Fruit fly (Drosophila melanogaster) whole organism, embryonic: ENCODE results near the gene CG4332.

Source experiments
- B-H1 ChIP-seq: fragments of 200-800 bp; sonication (Bioruptor generic); IDR thresholded peaks from 3 replicates; pipeline ENCODE4 v1.3.6; 2022; ENCODE audit warnings: missing biosample characterization, missing genetic modification characterization
- C15 ChIP-seq: fragments of 200-800 bp; sonication (Bioruptor generic); IDR thresholded peaks from 3 replicates; pipeline ENCODE4 v1.3.6; 2022; ENCODE audit warnings: missing biosample characterization, missing genetic modification characterization
- CG10431 ChIP-seq: fragments of 200-800 bp; sonication (Bioruptor generic); optimal IDR thresholded peaks from 3 replicates; lab custom pipeline; 2018; ENCODE audit warnings: missing biosample characterization, mild to moderate bottlenecking, missing genetic modification characterization
- CG12219 ChIP-seq: fragments of 200-800 bp; sonication (Bioruptor generic); optimal IDR thresholded peaks from 3 replicates; lab custom pipeline; 2018; ENCODE audit warnings: missing biosample characterization, mild to moderate bottlenecking, missing genetic modification characterization
- CG12659 ChIP-seq: fragments of 200-800 bp; sonication (Bioruptor generic); optimal IDR thresholded peaks from 3 replicates; lab custom pipeline; 2017; ENCODE audit warnings: mild to moderate bottlenecking, missing biosample characterization, missing genetic modification reagents, missing genetic modification characterization
- CG13624 ChIP-seq: fragments of 200-800 bp; sonication (Bioruptor generic); optimal IDR thresholded peaks from 2 replicates; lab custom pipeline; 2016; ENCODE audit warnings: missing biosample characterization, missing genetic modification characterization
- CG14441 ChIP-seq: fragments of 200-800 bp; sonication (Bioruptor generic); IDR thresholded peaks from 2 replicates; pipeline ENCODE4 v1.3.6; 2022; ENCODE audit warnings: missing biosample characterization, missing genetic modification characterization
- CG1602 ChIP-seq: fragments of 200-800 bp; sonication (Bioruptor generic); optimal IDR thresholded peaks from 3 replicates; lab custom pipeline; 2016; ENCODE audit warnings: missing biosample characterization, missing genetic modification characterization
- CG16779 ChIP-seq: fragments of 200-800 bp; sonication (Bioruptor generic); IDR thresholded peaks from 2 replicates; pipeline ENCODE4 v1.3.6; 2022; ENCODE audit warnings: missing biosample characterization, missing genetic modification characterization
- CG17361 ChIP-seq: fragments of 200-800 bp; sonication (Bioruptor generic); IDR thresholded peaks from 3 replicates; pipeline ENCODE4 v1.3.6; 2022; ENCODE audit warnings: missing biosample characterization, missing genetic modification characterization
- CG17829 ChIP-seq: fragments of 200-800 bp; optimal IDR thresholded peaks from 2 replicates; lab custom pipeline; 2019; ENCODE audit warnings: missing biosample characterization, mild to moderate bottlenecking, missing genetic modification characterization, moderate library complexity
- CG31365 ChIP-seq: fragments of 200-800 bp; sonication (Bioruptor generic); optimal IDR thresholded peaks from 2 replicates; lab custom pipeline; 2018; ENCODE audit warnings: missing biosample characterization, mild to moderate bottlenecking, missing genetic modification characterization
- CG32767 ChIP-seq: fragments of 200-800 bp; sonication (Bioruptor generic); IDR thresholded peaks from 2 replicates; pipeline ENCODE4 v1.3.6; 2022; ENCODE audit warnings: missing biosample characterization, missing genetic modification characterization
- CG33557 ChIP-seq: fragments of 200-800 bp; sonication (Bioruptor generic); optimal IDR thresholded peaks from 2 replicates; lab custom pipeline; 2019; ENCODE audit warnings: missing biosample characterization, mild to moderate bottlenecking, missing genetic modification characterization, moderate library complexity
- CG34224 ChIP-seq: fragments of 200-800 bp; sonication (Bioruptor generic); IDR thresholded peaks from 3 replicates; pipeline ENCODE4 v1.3.6; 2022; ENCODE audit warnings: missing biosample characterization, missing genetic modification characterization; ENCODE audit not compliant: partially characterized antibody
- CG3995 ChIP-seq: fragments of 200-800 bp; sonication (Bioruptor generic); optimal IDR thresholded peaks from 3 replicates; lab custom pipeline; 2016; ENCODE audit warnings: missing biosample characterization, missing genetic modification characterization
- CG6791 ChIP-seq: fragments of 200-800 bp; sonication (Bioruptor generic); IDR thresholded peaks from 3 replicates; pipeline ENCODE4 v1.3.6; 2022; ENCODE audit warnings: missing biosample characterization, missing genetic modification characterization; ENCODE audit not compliant: partially characterized antibody
- CG7745 ChIP-seq: fragments of 200-800 bp; sonication (Bioruptor generic); optimal IDR thresholded peaks from 2 replicates; lab custom pipeline; 2018; ENCODE audit warnings: missing biosample characterization, mild to moderate bottlenecking, missing genetic modification characterization, moderate library complexity
- CG8281 ChIP-seq: fragments of 200-800 bp; sonication (Bioruptor generic); optimal IDR thresholded peaks from 2 replicates; lab custom pipeline; 2018; ENCODE audit warnings: missing biosample characterization, mild to moderate bottlenecking, missing genetic modification characterization, moderate library complexity
- CG8290 ChIP-seq, 3 experiments: fragments of 200-800 bp; sonication (Bioruptor generic); optimal IDR thresholded peaks; 2 replicates each; lab custom pipeline; 2016 to 2019; ENCODE audit warnings: missing biosample characterization in 3 of 3, missing genetic modification characterization in 3 of 3, mild to moderate bottlenecking in 2 of 3, moderate library complexity in 1 of 3
- Chrac-16 ChIP-seq: fragments of 200-800 bp; sonication (Bioruptor generic); optimal IDR thresholded peaks from 3 replicates; lab custom pipeline; 2016; ENCODE audit warnings: missing biosample characterization, missing genetic modification characterization
- CkIIα-i1 ChIP-seq: fragments of 200-800 bp; sonication (Bioruptor generic); IDR thresholded peaks from 2 replicates; pipeline ENCODE4 v1.3.6; 2022; ENCODE audit warnings: missing biosample characterization, missing genetic modification characterization
- D ChIP-seq, 2 experiments: fragments of 200-800 bp in 1 of 2; fragments of >200 bp in 1 of 2; sonication (Bioruptor generic) in 1 of 2; optimal IDR thresholded peaks; 2 replicates in 1 of 2; 3 replicates in 1 of 2; lab custom pipeline; 2017; ENCODE audit warnings: mild to moderate bottlenecking in 1 of 2, missing biosample characterization in 1 of 2, missing genetic modification characterization in 1 of 2, missing genetic modification reagents in 1 of 2
- Dll ChIP-seq: fragments of 200-800 bp; sonication (Bioruptor generic); IDR thresholded peaks from 4 replicates; pipeline ENCODE4 v1.3.6; 2022; ENCODE audit warnings: missing biosample characterization, missing genetic modification characterization; ENCODE audit not compliant: partially characterized antibody
- Hmx ChIP-seq: fragments of 200-800 bp; sonication (Bioruptor generic); optimal IDR thresholded peaks from 2 replicates; lab custom pipeline; 2016; ENCODE audit warnings: missing biosample characterization, missing genetic modification characterization
- Hr3 ChIP-seq: fragments of 200-800 bp; sonication (Bioruptor generic); optimal IDR thresholded peaks from 3 replicates; lab custom pipeline; 2016; ENCODE audit warnings: missing biosample characterization, missing genetic modification characterization
- Hr39 ChIP-seq: fragments of >200 bp; optimal IDR thresholded peaks from 2 replicates; lab custom pipeline; 2017
- MESR4 ChIP-seq: fragments of 200-800 bp; sonication (Bioruptor generic); optimal IDR thresholded peaks from 2 replicates; lab custom pipeline; 2018; ENCODE audit warnings: missing biosample characterization, mild to moderate bottlenecking, missing genetic modification characterization, moderate library complexity
- NK7.1 ChIP-seq: fragments of 200-800 bp; sonication (Bioruptor generic); optimal IDR thresholded peaks from 3 replicates; lab custom pipeline; 2016; ENCODE audit warnings: missing biosample characterization, missing genetic modification characterization
- Six4 ChIP-seq: fragments of 200-800 bp; sonication (Bioruptor generic); optimal IDR thresholded peaks from 2 replicates; lab custom pipeline; 2016; ENCODE audit warnings: missing biosample characterization, missing genetic modification characterization
- YL-1 ChIP-seq: fragments of 200-800 bp; sonication (Bioruptor generic); optimal IDR thresholded peaks from 3 replicates; lab custom pipeline; 2017; ENCODE audit warnings: missing biosample characterization, mild to moderate bottlenecking, missing genetic modification characterization
- bcd ChIP-seq: fragments of 200-800 bp; sonication (Bioruptor generic); optimal IDR thresholded peaks from 2 replicates; lab custom pipeline; 2017; ENCODE audit warnings: missing biosample characterization, mild to moderate bottlenecking, missing genetic modification characterization
- cwo ChIP-seq: fragments of 200-800 bp; sonication (Bioruptor generic); optimal IDR thresholded peaks from 3 replicates; lab custom pipeline; 2017; ENCODE audit warnings: missing biosample characterization, missing genetic modification characterization, mild to moderate bottlenecking, moderate library complexity, missing genetic modification reagents
- da ChIP-seq: fragments of 200-800 bp; sonication (Bioruptor generic); optimal IDR thresholded peaks from 2 replicates; lab custom pipeline; 2016; ENCODE audit warnings: missing biosample characterization, missing genetic modification characterization
- dmrt11E ChIP-seq: fragments of 200-800 bp; sonication (Bioruptor generic); optimal IDR thresholded peaks from 3 replicates; lab custom pipeline; 2018; ENCODE audit warnings: missing biosample characterization, mild to moderate bottlenecking, missing genetic modification characterization, moderate library complexity
- eve ChIP-seq, 2 experiments: fragments of >200 bp; optimal IDR thresholded peaks; 2 replicates each; lab custom pipeline; 2017; ENCODE audit warnings: missing biosample characterization in 2 of 2, missing genetic modification characterization in 2 of 2
- gro ChIP-seq: fragments of 200-800 bp; sonication (Bioruptor generic); optimal IDR thresholded peaks from 2 replicates; lab custom pipeline; 2016; ENCODE audit warnings: missing biosample characterization, missing genetic modification characterization
- jing ChIP-seq: fragments of 200-800 bp; sonication (Bioruptor generic); optimal IDR thresholded peaks from 2 replicates; lab custom pipeline; 2018; ENCODE audit warnings: missing biosample characterization, mild to moderate bottlenecking, missing genetic modification characterization
- nmo ChIP-seq: fragments of 200-800 bp; sonication (Bioruptor generic); optimal IDR thresholded peaks from 2 replicates; lab custom pipeline; 2018; ENCODE audit warnings: missing biosample characterization, mild to moderate bottlenecking, missing genetic modification characterization, moderate library complexity
- ro ChIP-seq: fragments of 200-800 bp; sonication (Bioruptor generic); IDR thresholded peaks from 2 replicates; pipeline ENCODE4 v1.3.6; 2022; ENCODE audit warnings: missing biosample characterization, missing genetic modification characterization
- row ChIP-seq: fragments of 200-800 bp; sonication (Bioruptor generic); IDR thresholded peaks from 3 replicates; pipeline ENCODE4 v1.3.6; 2022; ENCODE audit warnings: missing biosample characterization, missing genetic modification characterization
- sd ChIP-seq: fragments of 200-800 bp; sonication (Bioruptor generic); optimal IDR thresholded peaks from 3 replicates; lab custom pipeline; 2018; ENCODE audit warnings: missing biosample characterization, mild to moderate bottlenecking, missing genetic modification characterization, moderate library complexity
- slbo ChIP-seq: fragments of 200-800 bp; sonication (Bioruptor generic); IDR thresholded peaks from 2 replicates; pipeline ENCODE4 v1.3.6; 2022; ENCODE audit warnings: missing biosample characterization, missing genetic modification characterization
- slp2 ChIP-seq: fragments of 200-800 bp; sonication (Bioruptor generic); optimal IDR thresholded peaks from 2 replicates; lab custom pipeline; 2016; ENCODE audit warnings: missing biosample characterization, missing genetic modification characterization
- sug ChIP-seq: fragments of 200-800 bp; optimal IDR thresholded peaks from 2 replicates; lab custom pipeline; 2019; ENCODE audit warnings: missing biosample characterization, mild to moderate bottlenecking, missing genetic modification characterization, moderate library complexity
- tin ChIP-seq: fragments of 200-800 bp; sonication (Bioruptor generic); optimal IDR thresholded peaks from 3 replicates; lab custom pipeline; 2016; ENCODE audit warnings: missing biosample characterization, missing genetic modification characterization
- unc-4 ChIP-seq: fragments of 200-800 bp; sonication (Bioruptor generic); IDR thresholded peaks from 2 replicates; pipeline ENCODE4 v1.3.6; 2022; ENCODE audit warnings: missing biosample characterization, missing genetic modification characterization; ENCODE audit not compliant: partially characterized antibody
- zfh1 ChIP-seq: fragments of 200-800 bp; sonication (Bioruptor generic); IDR thresholded peaks from 3 replicates; pipeline ENCODE4 v1.3.6; 2022; ENCODE audit warnings: missing biosample characterization, missing genetic modification characterization

CG4332 gene

DNA sequence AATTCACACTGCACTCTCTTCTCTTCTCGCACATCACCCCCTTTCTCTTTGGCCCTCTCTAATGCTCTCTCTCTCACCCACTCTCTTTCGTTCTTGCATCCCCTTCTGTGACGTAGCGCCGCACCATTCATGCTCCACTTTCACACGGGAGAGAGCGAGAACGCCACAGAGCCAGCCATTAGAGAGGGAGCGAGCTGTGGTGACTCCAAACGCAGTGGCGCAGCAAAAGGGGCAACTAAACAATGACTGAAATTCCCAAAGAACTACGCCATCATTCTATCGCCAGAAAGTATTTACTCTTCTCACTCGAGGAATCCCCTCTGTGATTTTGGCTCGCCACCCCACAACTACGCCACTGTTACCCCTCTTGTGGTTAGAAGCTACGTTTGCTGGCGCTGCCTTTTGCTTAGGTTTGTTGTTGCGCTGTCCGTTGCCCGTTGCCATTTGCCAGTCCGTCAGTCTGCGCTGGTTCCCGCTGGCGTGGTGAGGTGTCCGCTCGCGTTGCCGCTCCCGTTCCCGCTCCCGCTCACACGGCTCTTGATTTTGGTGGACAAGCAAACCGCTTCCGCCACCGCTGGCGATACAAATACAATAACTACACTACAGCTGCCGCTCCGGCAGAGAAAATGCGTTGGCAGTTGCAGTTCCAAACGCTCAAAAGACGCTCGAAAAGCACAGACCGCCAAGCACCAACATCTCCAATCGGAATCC lies 23.6 kb upstream of the CG4332 start (continued):
- peak; percentile 98 for TF ChIP-seq CG8290 (GFP tag; optimal IDR thresholded peaks at IDR 0.05; lab: Kevin White, UChicago)
- peak; percentile 81 to 100 for TF ChIP-seq CG8290 (tag; optimal IDR thresholded peaks at IDR 0.05; lab: Kevin White, UChicago)
- TF ChIP-seq CkIIα-i1 (GFP tag; lab: Robert Waterston, UW), result peak; percentile 94
- TF ChIP-seq CG8281, result peak; percentile 92
- peak; percentile 97 for TF ChIP-seq nmo (GFP tag; lab: Kevin White, UChicago)
- TF ChIP-seq NK7.1 (GFP tag; lab: Kevin White, UChicago), result peak; percentile 98
- peak; percentile 98 for TF ChIP-seq CG32767 (GFP tag; lab: Robert Waterston, UW)
- TF ChIP-seq ro (GFP tag; lab: Robert Waterston, UW), result peak; percentile 98
- peak; percentile 98 for TF ChIP-seq CG1602 (GFP tag; lab: Kevin White, UChicago)
- peak; percentile 99 for TF ChIP-seq CG12219 (GFP tag; lab: Kevin White, UChicago)
- peak; percentile 98 for TF ChIP-seq cwo (GFP tag; lab: Kevin White, UChicago)
- peak; percentile 91 for TF ChIP-seq CG10431 (GFP tag; lab: Kevin White, UChicago)
- 0 out of 2 replicates have a peak, but pooled peaks have one; percentile 33 for TF ChIP-seq unc-4 (GFP tag; lab: Robert Waterston, UW)
- peak; percentile 99 for TF ChIP-seq Chrac-16 (GFP tag; lab: Kevin White, UChicago)
- TF ChIP-seq MESR4 (GFP tag; lab: Kevin White, UChicago), result peak; percentile 84
- TF ChIP-seq bcd, result peak; percentile 99
- TF ChIP-seq Six4 (GFP tag; lab: Kevin White, UChicago), result peak; percentile 99
- TF ChIP-seq Hr39, result no peak
- TF ChIP-seq CG34224 (GFP tag; lab: Robert Waterston, UW), result peak; percentile 49; the same call in 1 of the 3 replicates
- TF ChIP-seq eve (GFP tag; optimal IDR thresholded peaks at IDR 0.05; lab: Kevin White, UChicago), result peak; percentile 46 to 95
- TF ChIP-seq sd, result peak; percentile 96
- no peak for TF ChIP-seq D (optimal IDR thresholded peaks at IDR 0.05; lab: Kevin White, UChicago)
- TF ChIP-seq D (GFP tag; optimal IDR thresholded peaks at IDR 0.05; lab: Kevin White, UChicago), result peak; percentile 97
- TF ChIP-seq CG13624 (GFP tag; lab: Kevin White, UChicago), result peak; percentile 99
- TF ChIP-seq slbo (GFP tag; lab: Robert Waterston, UW), result peak; percentile 100
- peak; percentile 98 for TF ChIP-seq CG17829 (tag; lab: Kevin White, UChicago)
- TF ChIP-seq CG33557 (GFP tag; lab: Kevin White, UChicago), result peak; percentile 93
- TF ChIP-seq B-H1 (GFP tag; lab: Robert Waterston, UW), result peak; percentile 99
- TF ChIP-seq CG3995, result peak; percentile 91
- peak; percentile 97 for TF ChIP-seq jing (GFP tag; lab: Kevin White, UChicago)
- peak; percentile 98 for TF ChIP-seq C15 (GFP tag; lab: Robert Waterston, UW)
- peak; percentile 99 for TF ChIP-seq tin
- TF ChIP-seq row (GFP tag; lab: Robert Waterston, UW), result peak; percentile 100
- peak; percentile 99 for TF ChIP-seq CG16779 (GFP tag; lab: Robert Waterston, UW)
- TF ChIP-seq CG17361 (GFP tag; lab: Robert Waterston, UW), result peak; percentile 89
- peak; percentile 95 for TF ChIP-seq CG31365 (tag; lab: Kevin White, UChicago)
- peak; percentile 100 for TF ChIP-seq zfh1 (GFP tag; lab: Robert Waterston, UW)
- peak; percentile 99 for TF ChIP-seq CG14441 (GFP tag; lab: Robert Waterston, UW)
- peak; percentile 95 for TF ChIP-seq YL-1 (GFP tag; lab: Kevin White, UChicago)
- TF ChIP-seq sug (tag; lab: Kevin White, UChicago), result peak; percentile 96
- peak; percentile 98 for TF ChIP-seq da (GFP tag; lab: Kevin White, UChicago)
- peak; percentile 95 for TF ChIP-seq dmrt11E (tag; lab: Kevin White, UChicago)
- TF ChIP-seq Hmx, result peak; percentile 96
- peak; percentile 98 for TF ChIP-seq slp2 (GFP tag; lab: Kevin White, UChicago)
- peak; percentile 99 for TF ChIP-seq CG12659
- peak; percentile 99 for TF ChIP-seq gro (GFP tag; lab: Kevin White, UChicago)
- TF ChIP-seq Dll (GFP tag; lab: Robert Waterston, UW), result peak; percentile 49; the same call in 2 of the 4 replicates
- peak; percentile 42; the same call in 1 of the 3 replicates for TF ChIP-seq CG6791 (GFP tag; lab: Robert Waterston, UW)
- peak; percentile 98 for TF ChIP-seq Hr3
- peak; percentile 72 for TF ChIP-seq CG7745
